Fruit fly (Drosophila melanogaster) whole organism, embryonic: Measurements from ENCODE around the gene Cyp28d2.

Experiments
- Bgb ChIP-seq: fragments of 200-800 bp; sonication (Bioruptor generic); IDR thresholded peaks from 2 replicates; pipeline ENCODE4 v1.3.6; 2022; ENCODE audit warnings: missing biosample characterization, missing genetic modification characterization; ENCODE audit not compliant: partially characterized antibody
- CG10267 ChIP-seq: fragments of 200-800 bp; sonication (Bioruptor generic); optimal IDR thresholded peaks from 2 replicates; lab custom pipeline; 2018; ENCODE audit warnings: missing biosample characterization, mild to moderate bottlenecking, missing genetic modification characterization, moderate library complexity
- CG10366 ChIP-seq: fragments of 200-800 bp; sonication (Bioruptor generic); IDR thresholded peaks from 2 replicates; pipeline ENCODE4 v1.3.6; 2022; ENCODE audit warnings: missing biosample characterization, missing genetic modification characterization
- CG12391 ChIP-seq: fragments of 200-800 bp; sonication (Bioruptor generic); optimal IDR thresholded peaks from 3 replicates; lab custom pipeline; 2018; ENCODE audit warnings: missing biosample characterization, mild to moderate bottlenecking, missing genetic modification characterization, moderate library complexity
- CG13123 ChIP-seq: fragments of 200-800 bp; sonication (Bioruptor generic); optimal IDR thresholded peaks from 2 replicates; lab custom pipeline; 2016; ENCODE audit warnings: missing biosample characterization, missing genetic modification characterization
- CG13296 ChIP-seq: fragments of 200-800 bp; sonication (Bioruptor generic); optimal IDR thresholded peaks from 3 replicates; lab custom pipeline; 2018; ENCODE audit warnings: missing biosample characterization, mild to moderate bottlenecking, missing genetic modification characterization
- CG14441 ChIP-seq: fragments of 200-800 bp; sonication (Bioruptor generic); IDR thresholded peaks from 2 replicates; pipeline ENCODE4 v1.3.6; 2022; ENCODE audit warnings: missing biosample characterization, missing genetic modification characterization
- CG1602 ChIP-seq: fragments of 200-800 bp; sonication (Bioruptor generic); optimal IDR thresholded peaks from 3 replicates; lab custom pipeline; 2016; ENCODE audit warnings: missing biosample characterization, missing genetic modification characterization
- CG17385 ChIP-seq: fragments of 200-800 bp; sonication (Bioruptor generic); optimal IDR thresholded peaks from 3 replicates; lab custom pipeline; 2018; ENCODE audit warnings: missing biosample characterization, mild to moderate bottlenecking, missing genetic modification characterization
- CG18764 ChIP-seq: fragments of 200-800 bp; sonication (Bioruptor generic); optimal IDR thresholded peaks from 3 replicates; lab custom pipeline; 2016; ENCODE audit warnings: missing biosample characterization, missing genetic modification characterization
- CG2129 ChIP-seq: fragments of 200-800 bp; sonication (Bioruptor generic); IDR thresholded peaks from 2 replicates; pipeline ENCODE4 v1.3.6; 2022; ENCODE audit warnings: missing biosample characterization, missing genetic modification characterization; ENCODE audit not compliant: partially characterized antibody
- CG2875 ChIP-seq: fragments of 200-800 bp; sonication (Bioruptor generic); optimal IDR thresholded peaks from 2 replicates; lab custom pipeline; 2017; ENCODE audit warnings: missing biosample characterization, mild to moderate bottlenecking, missing genetic modification characterization, missing genetic modification reagents
- CG3065 ChIP-seq: fragments of 200-800 bp; sonication (Bioruptor generic); optimal IDR thresholded peaks from 2 replicates; lab custom pipeline; 2016; ENCODE audit warnings: missing biosample characterization, missing genetic modification characterization
- CG3163 ChIP-seq: fragments of 200-800 bp; sonication (Bioruptor generic); optimal IDR thresholded peaks from 3 replicates; lab custom pipeline; 2016; ENCODE audit warnings: missing biosample characterization, missing genetic modification characterization
- CG33213 ChIP-seq: fragments of 200-800 bp; sonication (Bioruptor generic); optimal IDR thresholded peaks from 3 replicates; lab custom pipeline; 2016; ENCODE audit warnings: missing biosample characterization, missing genetic modification characterization
- CG34376 ChIP-seq: fragments of 200-800 bp; sonication (Bioruptor generic); optimal IDR thresholded peaks from 2 replicates; lab custom pipeline; 2018; ENCODE audit warnings: missing biosample characterization, mild to moderate bottlenecking, missing genetic modification characterization
- CG4424 ChIP-seq: fragments of 200-800 bp; sonication (Bioruptor generic); optimal IDR thresholded peaks from 3 replicates; lab custom pipeline; 2016; ENCODE audit warnings: missing biosample characterization, missing genetic modification characterization
- CG6175 ChIP-seq: fragments of 200-800 bp; sonication (Bioruptor generic); IDR thresholded peaks from 3 replicates; pipeline ENCODE4 v1.3.6; 2022; ENCODE audit warnings: missing biosample characterization, missing genetic modification characterization
- CG6254 ChIP-seq: fragments of 200-800 bp; sonication (Bioruptor generic); optimal IDR thresholded peaks from 3 replicates; lab custom pipeline; 2017; ENCODE audit warnings: mild to moderate bottlenecking, missing biosample characterization, missing genetic modification reagents, missing genetic modification characterization
- CG6791 ChIP-seq: fragments of 200-800 bp; sonication (Bioruptor generic); IDR thresholded peaks from 3 replicates; pipeline ENCODE4 v1.3.6; 2022; ENCODE audit warnings: missing biosample characterization, missing genetic modification characterization; ENCODE audit not compliant: partially characterized antibody
- CG7271 ChIP-seq: fragments of 200-800 bp; sonication (Bioruptor generic); optimal IDR thresholded peaks from 2 replicates; lab custom pipeline; 2018; ENCODE audit warnings: missing biosample characterization, mild to moderate bottlenecking, missing genetic modification characterization, moderate library complexity
- CG9437 ChIP-seq: fragments of 200-800 bp; sonication (Bioruptor generic); optimal IDR thresholded peaks from 2 replicates; lab custom pipeline; 2018; ENCODE audit warnings: missing biosample characterization, mild to moderate bottlenecking, missing genetic modification characterization
- CG9876 ChIP-seq: fragments of 200-800 bp; sonication (Bioruptor generic); optimal IDR thresholded peaks from 2 replicates; lab custom pipeline; 2016; ENCODE audit warnings: missing biosample characterization, missing genetic modification characterization
- Deaf1 ChIP-seq: fragments of 200-800 bp; optimal IDR thresholded peaks from 3 replicates; lab custom pipeline; 2019; ENCODE audit warnings: missing biosample characterization, mild to moderate bottlenecking, missing genetic modification characterization, moderate library complexity
- Dip2 ChIP-seq: fragments of 200-800 bp; sonication (Bioruptor generic); IDR thresholded peaks from 2 replicates; pipeline ENCODE4 v1.3.6; 2022; ENCODE audit warnings: missing biosample characterization, missing genetic modification characterization
- ERR ChIP-seq: fragments of 200-800 bp; sonication (Bioruptor generic); optimal IDR thresholded peaks from 2 replicates; lab custom pipeline; 2016; ENCODE audit warnings: missing biosample characterization, missing genetic modification characterization
- Hey ChIP-seq: fragments of 200-800 bp; sonication (Bioruptor generic); optimal IDR thresholded peaks from 3 replicates; lab custom pipeline; 2018; ENCODE audit warnings: missing biosample characterization, mild to moderate bottlenecking, missing genetic modification characterization
- Hr39 ChIP-seq: fragments of >200 bp; optimal IDR thresholded peaks from 2 replicates; lab custom pipeline; 2017
- Lpt ChIP-seq: fragments of >200 bp; optimal IDR thresholded peaks from 2 replicates; lab custom pipeline; 2018; ENCODE audit warnings: missing biosample characterization, missing genetic modification characterization
- MBD-R2 ChIP-seq: fragments of 200-800 bp; sonication (Bioruptor generic); IDR thresholded peaks from 2 replicates; pipeline ENCODE4 v1.3.6; 2022; ENCODE audit warnings: missing biosample characterization, missing genetic modification characterization
- NfI ChIP-seq: fragments of 200-800 bp; sonication (Bioruptor generic); optimal IDR thresholded peaks from 3 replicates; lab custom pipeline; 2018; ENCODE audit warnings: missing biosample characterization, mild to moderate bottlenecking, missing genetic modification characterization, moderate library complexity
- Oaz ChIP-seq: fragments of 200-800 bp; sonication (Bioruptor generic); IDR thresholded peaks from 2 replicates; pipeline ENCODE4 v1.3.6; 2022; ENCODE audit warnings: missing biosample characterization, missing genetic modification characterization
- Scr ChIP-seq: fragments of 200-800 bp; sonication (Bioruptor generic); IDR thresholded peaks from 2 replicates; pipeline ENCODE4 v1.3.6; 2022; ENCODE audit warnings: missing biosample characterization, missing genetic modification characterization; ENCODE audit not compliant: partially characterized antibody
- ap ChIP-seq: fragments of 200-800 bp; sonication (Bioruptor generic); IDR thresholded peaks from 2 replicates; pipeline ENCODE4 v1.3.6; 2022; ENCODE audit warnings: missing biosample characterization, missing genetic modification characterization
- bowl ChIP-seq: fragments of 200-800 bp; sonication (Bioruptor generic); IDR thresholded peaks from 2 replicates; pipeline ENCODE4 v1.3.6; 2022; ENCODE audit warnings: missing biosample characterization, missing genetic modification characterization
- dati ChIP-seq: fragments of 200-800 bp; sonication (Bioruptor generic); IDR thresholded peaks from 2 replicates; pipeline ENCODE4 v1.3.6; 2022; ENCODE audit warnings: missing biosample characterization, missing genetic modification characterization
- dimm ChIP-seq: fragments of 200-800 bp; sonication (Bioruptor generic); IDR thresholded peaks from 2 replicates; pipeline ENCODE4 v1.3.6; 2022; ENCODE audit warnings: missing biosample characterization, missing genetic modification characterization
- eve ChIP-seq, 2 experiments: fragments of >200 bp; optimal IDR thresholded peaks; 2 replicates each; lab custom pipeline; 2017; ENCODE audit warnings: missing biosample characterization in 2 of 2, missing genetic modification characterization in 2 of 2
- hkb ChIP-seq, 2 experiments: fragments of 200-800 bp in 1 of 2; fragments of >200 bp in 1 of 2; sonication (Bioruptor generic) in 1 of 2; IDR thresholded peaks in 1 of 2; optimal IDR thresholded peaks in 1 of 2; 2 replicates each; pipeline versions ENCODE4 v1.3.6 to Lab custom; 2017 to 2022; ENCODE audit warnings: missing biosample characterization in 1 of 2, missing genetic modification characterization in 1 of 2
- lola ChIP-seq, 3 experiments: fragments of >200 bp in 2 of 3; fragments of 200-800 bp in 1 of 3; sonication (Bioruptor generic) in 1 of 3; optimal IDR thresholded peaks; 2 replicates each; lab custom pipeline; 2017 to 2019; ENCODE audit warnings: missing biosample characterization in 3 of 3, missing genetic modification characterization in 3 of 3, mild to moderate bottlenecking in 1 of 3, moderate library complexity in 1 of 3
- mam ChIP-seq: fragments of 200-800 bp; sonication (Bioruptor generic); optimal IDR thresholded peaks from 3 replicates; lab custom pipeline; 2016; ENCODE audit warnings: missing biosample characterization, missing genetic modification characterization
- nerfin-1 ChIP-seq: fragments of 200-800 bp; sonication (Bioruptor generic); optimal IDR thresholded peaks from 3 replicates; lab custom pipeline; 2019; ENCODE audit warnings: missing biosample characterization, mild to moderate bottlenecking, missing genetic modification characterization, moderate library complexity
- oc ChIP-seq: fragments of 200-800 bp; sonication (Bioruptor generic); optimal IDR thresholded peaks from 2 replicates; lab custom pipeline; 2018; ENCODE audit warnings: missing biosample characterization, mild to moderate bottlenecking, missing genetic modification characterization, moderate library complexity
- p53 ChIP-seq: fragments of 200-800 bp; sonication (Bioruptor generic); optimal IDR thresholded peaks from 2 replicates; lab custom pipeline; 2016; ENCODE audit warnings: missing biosample characterization, missing genetic modification characterization
- salm ChIP-seq: fragments of 200-800 bp; sonication (Bioruptor generic); optimal IDR thresholded peaks from 2 replicates; lab custom pipeline; 2018; ENCODE audit warnings: missing biosample characterization, mild to moderate bottlenecking, missing genetic modification characterization
- schlank ChIP-seq: fragments of 200-800 bp; sonication (Bioruptor generic); optimal IDR thresholded peaks from 2 replicates; lab custom pipeline; 2018; ENCODE audit warnings: missing biosample characterization, mild to moderate bottlenecking, missing genetic modification characterization
- shn ChIP-seq: fragments of 200-800 bp; sonication (Bioruptor generic); optimal IDR thresholded peaks from 3 replicates; lab custom pipeline; 2016; ENCODE audit warnings: missing biosample characterization, missing genetic modification characterization
- slp2 ChIP-seq: fragments of 200-800 bp; sonication (Bioruptor generic); optimal IDR thresholded peaks from 2 replicates; lab custom pipeline; 2016; ENCODE audit warnings: missing biosample characterization, missing genetic modification characterization
- zfh1 ChIP-seq: fragments of 200-800 bp; sonication (Bioruptor generic); IDR thresholded peaks from 3 replicates; pipeline ENCODE4 v1.3.6; 2022; ENCODE audit warnings: missing biosample characterization, missing genetic modification characterization

Cyp28d2 gene

dm6 chr2L:5256036-5256846, 49.2 kb downstream of the Cyp28d2 start (continued):
- peak; percentile 24; the same call in 1 of the 2 replicates for TF ChIP-seq CG10366 (GFP tag; lab: Robert Waterston, UW)
- TF ChIP-seq CG9876 (GFP tag; lab: Kevin White, UChicago) = no peak
- peak; percentile 29; the same call in 1 of the 2 replicates for TF ChIP-seq CG14441 (GFP tag; lab: Robert Waterston, UW)
- peak; percentile 5 for TF ChIP-seq p53
- no peak for TF ChIP-seq Scr (GFP tag; lab: Robert Waterston, UW)
- no peak for TF ChIP-seq CG3163 (GFP tag; lab: Kevin White, UChicago)
- no peak for TF ChIP-seq Dip2 (GFP tag; lab: Robert Waterston, UW)
- TF ChIP-seq CG4424 (GFP tag; lab: Kevin White, UChicago) = peak; percentile 39
- no peak for TF ChIP-seq Oaz
- TF ChIP-seq Lpt = no peak
- TF ChIP-seq CG2129 (GFP tag; lab: Robert Waterston, UW) = no peak
- TF ChIP-seq ERR (GFP tag; lab: Kevin White, UChicago) = no peak
- peak; percentile 56 for TF ChIP-seq CG18764
- TF ChIP-seq dati (GFP tag; lab: Robert Waterston, UW) = 0 out of 2 replicates have a peak, but pooled peaks have one; percentile 50
- no peak for TF ChIP-seq bowl (GFP tag; lab: Robert Waterston, UW)
- TF ChIP-seq zfh1 (GFP tag; lab: Robert Waterston, UW) = peak; percentile 82
- peak; percentile 6 for TF ChIP-seq CG13123 (GFP tag; lab: Kevin White, UChicago)
- TF ChIP-seq ap (GFP tag; lab: Robert Waterston, UW) = 0 out of 2 replicates have a peak, but pooled peaks have one; percentile 36
- TF ChIP-seq CG3065 = peak; percentile 33
- TF ChIP-seq eve (GFP tag; optimal IDR thresholded peaks at IDR 0.05; lab: Kevin White, UChicago) = peak in 1 of 2 experiments; percentile 81
- no peak for TF ChIP-seq CG7271
- no peak for TF ChIP-seq NfI (GFP tag; lab: Kevin White, UChicago)
- TF ChIP-seq CG6791 (GFP tag; lab: Robert Waterston, UW) = no peak
- peak; percentile 20 for TF ChIP-seq CG1602
- peak; percentile 39 for TF ChIP-seq CG12391 (tag; lab: Kevin White, UChicago)
- no peak for TF ChIP-seq schlank (tag; lab: Kevin White, UChicago)
- TF ChIP-seq slp2 (GFP tag; lab: Kevin White, UChicago) = peak; percentile 3
- TF ChIP-seq CG6254 (GFP tag; lab: Kevin White, UChicago) = peak; percentile 77
- no peak for TF ChIP-seq Hr39 (lab: Kevin White, UChicago)
- TF ChIP-seq CG17385 (GFP tag; lab: Kevin White, UChicago) = peak; percentile 11
- TF ChIP-seq CG10267 (tag; lab: Kevin White, UChicago) = peak; percentile 37
- TF ChIP-seq MBD-R2 (GFP tag; lab: Robert Waterston, UW) = no peak
- peak; percentile 21 for TF ChIP-seq CG33213
- TF ChIP-seq CG13296 (GFP tag; lab: Kevin White, UChicago) = no peak
- TF ChIP-seq Deaf1 = no peak
- TF ChIP-seq nerfin-1 (tag; lab: Kevin White, UChicago) = peak; percentile 40
- peak; percentile 13 for TF ChIP-seq CG34376 (GFP tag; lab: Kevin White, UChicago)
- no peak for TF ChIP-seq mam (GFP tag; lab: Kevin White, UChicago)
- no peak for TF ChIP-seq CG6175 (GFP tag; lab: Robert Waterston, UW)
- peak; percentile 78 for TF ChIP-seq CG2875
- peak; percentile 54; the same call in 1 of the 2 replicates for TF ChIP-seq dimm (GFP tag; lab: Robert Waterston, UW)
- TF ChIP-seq salm (tag; lab: Kevin White, UChicago) = peak; percentile 88
- TF ChIP-seq hkb (optimal IDR thresholded peaks at IDR 0.05; lab: Kevin White, UChicago) = no peak
- peak; percentile 62 for TF ChIP-seq hkb (GFP tag; IDR thresholded peaks at IDR 0.05; lab: Robert Waterston, UW)
- no peak for TF ChIP-seq shn
- TF ChIP-seq oc (tag; lab: Kevin White, UChicago) = no peak
- TF ChIP-seq Bgb (GFP tag; lab: Robert Waterston, UW) = no peak
- peak; percentile 23 for TF ChIP-seq CG9437 (GFP tag; lab: Kevin White, UChicago)
- peak in 1 of 3 experiments; percentile 69 for TF ChIP-seq lola (GFP tag; optimal IDR thresholded peaks at IDR 0.05; lab: Kevin White, UChicago)
- no peak for TF ChIP-seq Hey
